Fruit fly (Drosophila melanogaster): ENCODE results near the gene CG5674.

The CG5674 gene

dm6 chr2L:18003028-18003836, 40.1 kb downstream of the CG5674 start:
- TF ChIP-seq Mnt (GFP tag; optimal IDR thresholded peaks at IDR 0.05) (no peak), bab1 (GFP tag; optimal IDR thresholded peaks at IDR 0.05) (no peak), Hr96 (GFP tag; optimal IDR thresholded peaks at IDR 0.05) (no peak), Crg-1 (GFP tag; optimal IDR thresholded peaks at IDR 0.05) (no peak), CG11617 (GFP tag; optimal IDR thresholded peaks at IDR 0.05) (no peak), cnc (optimal IDR thresholded peaks at IDR 0.05) (no peak), pad (GFP tag; optimal IDR thresholded peaks at IDR 0.05) (no peak), CG1620 (GFP tag; optimal IDR thresholded peaks at IDR 0.05) (no peak), kay (GFP tag; ENCODE audit: borderline replicate concordance) (no peak), CG7045 (GFP tag; optimal IDR thresholded peaks at IDR 0.05) (no peak), CG7101 (tag; optimal IDR thresholded peaks at IDR 0.05) (no peak), ovo (GFP tag; optimal IDR thresholded peaks at IDR 0.05) (no peak)

- TF ChIP-seq Hr96 (GFP tag; optimal IDR thresholded peaks at IDR 0.05) = no peak
- no peak for TF ChIP-seq CG5204 (GFP tag; optimal IDR thresholded peaks at IDR 0.05)
- TF ChIP-seq CG7045 (GFP tag; optimal IDR thresholded peaks at IDR 0.05) = no peak
- no peak for TF ChIP-seq Mnt (GFP tag; optimal IDR thresholded peaks at IDR 0.05)
- TF ChIP-seq cic (GFP tag; optimal IDR thresholded peaks at IDR 0.05) = no peak
- TF ChIP-seq CG33017 (tag; optimal IDR thresholded peaks at IDR 0.05) = no peak
- no peak for TF ChIP-seq pad (GFP tag; optimal IDR thresholded peaks at IDR 0.05)
- no peak for TF ChIP-seq Crg-1 (GFP tag; optimal IDR thresholded peaks at IDR 0.05)
- TF ChIP-seq cnc (optimal IDR thresholded peaks at IDR 0.05) = no peak
- TF ChIP-seq Clk (GFP tag; optimal IDR thresholded peaks at IDR 0.05) = no peak
- no peak for TF ChIP-seq tj (GFP tag; optimal IDR thresholded peaks at IDR 0.05)
These were observed 42.3 kb downstream of the CG5674 start for dm6 chr2L:18005481-18005880.

- TF ChIP-seq CG11617 (GFP tag; optimal IDR thresholded peaks at IDR 0.05) = no peak
- TF ChIP-seq CG7045 (GFP tag; optimal IDR thresholded peaks at IDR 0.05) = no peak
- TF ChIP-seq CG1620 (GFP tag; optimal IDR thresholded peaks at IDR 0.05) = no peak
- no peak for TF ChIP-seq bab1 (GFP tag; optimal IDR thresholded peaks at IDR 0.05)
- no peak for TF ChIP-seq CG5204 (GFP tag; optimal IDR thresholded peaks at IDR 0.05)
- no peak for TF ChIP-seq tj (GFP tag; optimal IDR thresholded peaks at IDR 0.05)
- no peak for TF ChIP-seq CG14711 (tag; optimal IDR thresholded peaks at IDR 0.05)
- no peak for TF ChIP-seq Clk (GFP tag; optimal IDR thresholded peaks at IDR 0.05)
- TF ChIP-seq CG12768 (GFP tag; optimal IDR thresholded peaks at IDR 0.05) = no peak
- TF ChIP-seq Hr96 (GFP tag; optimal IDR thresholded peaks at IDR 0.05) = no peak
- no peak for TF ChIP-seq cic (GFP tag; optimal IDR thresholded peaks at IDR 0.05)
- TF ChIP-seq Mnt (GFP tag; optimal IDR thresholded peaks at IDR 0.05) = no peak
- TF ChIP-seq CG33017 (tag; optimal IDR thresholded peaks at IDR 0.05) = no peak
- no peak for TF ChIP-seq Crg-1 (GFP tag; optimal IDR thresholded peaks at IDR 0.05)
- no peak for TF ChIP-seq cnc (optimal IDR thresholded peaks at IDR 0.05)
- no peak for TF ChIP-seq ovo (GFP tag; optimal IDR thresholded peaks at IDR 0.05)
- TF ChIP-seq pad (GFP tag; optimal IDR thresholded peaks at IDR 0.05) = no peak
- no peak for TF ChIP-seq toe (GFP tag; optimal IDR thresholded peaks at IDR 0.05)
These were observed 43.1 kb downstream of the CG5674 start, which contains the start of gene CG5693 for dm6 chr2L:18006327-18006726. CG5693 (plus strand) TSS chr2L:18006627.

DNA sequence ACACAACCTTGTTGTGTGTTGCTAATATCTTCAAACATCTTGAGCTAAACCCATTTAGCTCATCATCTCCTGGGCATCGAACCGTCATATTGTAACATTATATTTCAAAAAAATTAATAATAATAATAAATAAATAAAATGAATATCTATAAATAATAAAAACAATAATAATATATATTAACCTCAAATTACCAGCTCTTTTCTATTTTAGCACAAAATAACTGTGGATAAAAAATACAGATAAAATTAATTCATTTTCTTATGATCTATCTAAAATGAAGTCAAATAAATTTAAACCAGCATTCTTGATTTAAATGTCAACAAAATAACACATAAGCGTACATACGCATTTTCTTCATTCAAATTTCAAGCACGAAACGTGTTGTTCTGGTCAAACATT, 43.9 kb downstream of the CG5674 start, which contains the start of gene CG42659:
CG42659 (plus strand) TSS at position 301 of the 400 bp plus-strand sequence.
- TF ChIP-seq Mnt (GFP tag; optimal IDR thresholded peaks at IDR 0.05) = no peak

DNA sequence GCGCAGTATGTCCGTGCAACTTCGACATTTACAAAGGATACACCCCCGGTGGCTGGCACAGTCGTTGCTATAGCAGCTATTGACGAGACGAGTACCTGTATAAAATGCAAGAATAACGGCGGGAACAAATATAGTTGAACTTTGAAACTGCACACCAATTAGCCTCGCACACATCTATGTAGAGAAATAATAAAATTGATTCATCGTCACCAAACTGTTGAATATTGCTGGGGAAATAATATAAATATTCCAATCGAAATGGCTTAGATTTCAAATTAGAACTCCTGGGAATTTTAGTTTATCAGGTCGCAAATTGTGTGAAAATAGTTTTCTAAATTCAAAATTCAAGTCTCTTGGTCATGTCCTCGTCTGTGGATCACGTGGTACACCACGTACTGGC, 44.5 kb downstream of the CG5674 start, which contains the start of the genes CG42634 and CG42635:
CG42634 (plus strand) TSS at position 301 of the 400 bp plus-strand sequence.
CG42635 (plus strand) TSS at position 301 of the 400 bp plus-strand sequence.
- TF ChIP-seq bab1 (GFP tag; optimal IDR thresholded peaks at IDR 0.05) (no peak), Hr96 (GFP tag; optimal IDR thresholded peaks at IDR 0.05) (no peak), tj (GFP tag; optimal IDR thresholded peaks at IDR 0.05) (no peak), CG12768 (GFP tag; optimal IDR thresholded peaks at IDR 0.05) (no peak), CG5204 (GFP tag; optimal IDR thresholded peaks at IDR 0.05) (no peak), CG11617 (GFP tag; optimal IDR thresholded peaks at IDR 0.05) (no peak), cnc (optimal IDR thresholded peaks at IDR 0.05) (no peak), toe (GFP tag; optimal IDR thresholded peaks at IDR 0.05) (no peak), CG7045 (GFP tag; optimal IDR thresholded peaks at IDR 0.05) (no peak), Crg-1 (GFP tag; optimal IDR thresholded peaks at IDR 0.05) (no peak)

DNA sequence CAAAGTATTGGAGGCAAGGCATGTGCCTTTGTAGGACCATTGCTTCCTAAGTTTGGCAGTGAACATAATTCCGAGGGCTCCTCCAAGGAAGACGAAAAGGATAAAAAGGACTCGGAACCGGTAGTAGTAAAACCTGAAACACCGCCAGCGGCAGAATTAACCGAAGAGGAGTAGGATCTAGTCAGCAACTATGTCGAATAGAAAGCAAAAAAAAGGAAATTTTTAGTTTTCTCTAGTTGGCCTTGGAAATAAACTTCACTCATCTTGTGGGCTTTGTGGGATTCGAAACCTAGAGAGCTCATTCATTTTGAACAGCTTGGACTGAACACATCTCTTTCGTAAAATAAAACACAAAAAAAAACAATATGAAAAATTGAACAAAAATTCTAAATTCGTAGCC, 45.5 kb downstream of the CG5674 start, which contains the start of gene CG31740:
CG31740 (plus strand) TSS at position 301 of the 400 bp plus-strand sequence.
- TF ChIP-seq cnc (optimal IDR thresholded peaks at IDR 0.05) (no peak), Clk (GFP tag; optimal IDR thresholded peaks at IDR 0.05) (no peak), Hr96 (GFP tag; optimal IDR thresholded peaks at IDR 0.05) (no peak)

DNA sequence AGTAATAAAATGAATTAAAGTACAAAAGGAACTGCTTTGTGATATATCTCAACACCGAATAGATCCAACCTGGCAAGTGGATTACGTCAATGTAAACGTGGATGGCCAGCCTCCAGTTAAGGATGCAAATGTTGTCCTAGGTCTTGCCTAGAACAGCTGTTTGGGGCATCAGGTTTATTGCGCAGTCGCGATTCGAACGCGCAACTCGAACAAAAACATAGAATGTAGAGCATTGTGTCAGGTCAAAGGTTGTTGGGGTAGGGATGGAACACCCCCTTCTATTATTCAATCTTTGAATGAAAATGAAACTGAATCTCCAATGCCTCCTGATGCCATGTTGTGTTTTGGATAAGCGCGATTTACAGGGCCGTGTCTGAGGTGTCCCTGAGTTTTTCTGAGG, 46.5 kb downstream of the CG5674 start:
- TF ChIP-seq CG33017 (tag; optimal IDR thresholded peaks at IDR 0.05) (no peak), CG14711 (tag; optimal IDR thresholded peaks at IDR 0.05) (no peak), kay (GFP tag; ENCODE audit: borderline replicate concordance) (no peak), cic (GFP tag; optimal IDR thresholded peaks at IDR 0.05) (no peak), CG1620 (GFP tag; optimal IDR thresholded peaks at IDR 0.05) (no peak), Hr96 (GFP tag; optimal IDR thresholded peaks at IDR 0.05) (no peak), ovo (GFP tag; optimal IDR thresholded peaks at IDR 0.05) (no peak), Mnt (GFP tag; optimal IDR thresholded peaks at IDR 0.05) (no peak), CG5204 (GFP tag; optimal IDR thresholded peaks at IDR 0.05) (no peak), toe (GFP tag; optimal IDR thresholded peaks at IDR 0.05) (no peak), bab1 (GFP tag; optimal IDR thresholded peaks at IDR 0.05) (no peak), tj (GFP tag; optimal IDR thresholded peaks at IDR 0.05) (no peak)

Measured in whole organism, adult.